Fruit fly (Drosophila melanogaster) whole organism, prepupa: Measurements from ENCODE around the gene CG14190.

Experiments
- CG10631 ChIP-seq: fragments of 200-800 bp; sonication (Bioruptor generic); optimal IDR thresholded peaks from 2 replicates; lab custom pipeline; 2016; ENCODE audit warnings: missing biosample characterization, missing genetic modification characterization
- CG11762 ChIP-seq: fragments of 200-800 bp; sonication (Bioruptor generic); optimal IDR thresholded peaks from 3 replicates; lab custom pipeline; 2016; ENCODE audit warnings: missing biosample characterization, missing genetic modification characterization; ENCODE audit not compliant: insufficient read depth
- CG15336 ChIP-seq: fragments of 200-800 bp; sonication (Bioruptor generic); IDR thresholded peaks from 2 replicates; pipeline ENCODE4 v1.3.6; 2022; ENCODE audit warnings: missing biosample characterization, missing genetic modification characterization
- CG16779 ChIP-seq: fragments of 200-800 bp; sonication (Bioruptor generic); optimal IDR thresholded peaks from 3 replicates; lab custom pipeline; 2017; ENCODE audit warnings: missing biosample characterization, mild to moderate bottlenecking, missing genetic modification characterization
- CG3032 ChIP-seq: fragments of 200-800 bp; optimal IDR thresholded peaks from 2 replicates; lab custom pipeline; 2019; ENCODE audit warnings: missing biosample characterization, mild to moderate bottlenecking, missing genetic modification characterization, moderate library complexity
- CG32006 ChIP-seq: fragments of 200-800 bp; sonication (Bioruptor generic); optimal IDR thresholded peaks from 3 replicates; lab custom pipeline; 2017; ENCODE audit warnings: missing biosample characterization, mild to moderate bottlenecking, missing genetic modification characterization
- CG34406 ChIP-seq: fragments of 200-800 bp; sonication (Bioruptor generic); optimal IDR thresholded peaks from 3 replicates; lab custom pipeline; 2016; ENCODE audit warnings: missing biosample characterization, missing genetic modification characterization
- CG3919 ChIP-seq: fragments of 200-800 bp; sonication (Bioruptor generic); optimal IDR thresholded peaks from 3 replicates; lab custom pipeline; 2016; ENCODE audit warnings: missing biosample characterization, missing genetic modification characterization
- CG4318 ChIP-seq: fragments of 200-800 bp; sonication (Bioruptor generic); optimal IDR thresholded peaks from 3 replicates; lab custom pipeline; 2017; ENCODE audit warnings: missing biosample characterization, mild to moderate bottlenecking, missing genetic modification characterization
- CG6163 ChIP-seq: fragments of 200-800 bp; sonication (Bioruptor generic); IDR thresholded peaks from 3 replicates; pipeline ENCODE4 v1.3.6; 2022; ENCODE audit warnings: missing biosample characterization, missing genetic modification characterization
- CG6276 ChIP-seq: fragments of 200-800 bp; sonication (Bioruptor generic); optimal IDR thresholded peaks from 2 replicates; lab custom pipeline; 2017; ENCODE audit warnings: missing biosample characterization, mild to moderate bottlenecking, missing genetic modification characterization
- CG6808 ChIP-seq: fragments of 200-800 bp; sonication (Bioruptor generic); optimal IDR thresholded peaks from 3 replicates; lab custom pipeline; 2017; ENCODE audit warnings: missing biosample characterization, missing genetic modification characterization, mild to moderate bottlenecking, moderate library complexity, missing genetic modification reagents
- CG6854 ChIP-seq: fragments of 200-800 bp; sonication (Bioruptor generic); optimal IDR thresholded peaks from 2 replicates; lab custom pipeline; 2017; ENCODE audit warnings: missing biosample characterization, mild to moderate bottlenecking, missing genetic modification characterization
- CG8119 ChIP-seq: fragments of 200-800 bp; sonication (Bioruptor generic); IDR thresholded peaks from 3 replicates; pipeline ENCODE4 v1.3.6; 2022; ENCODE audit warnings: missing biosample characterization, missing genetic modification characterization
- Eip75B ChIP-seq: fragments of 200-800 bp; sonication (Bioruptor generic); optimal IDR thresholded peaks from 3 replicates; lab custom pipeline; 2016; ENCODE audit warnings: missing biosample characterization, missing genetic modification characterization
- Eip78C ChIP-seq: fragments of 200-800 bp; sonication (Bioruptor generic); peaks from one replicate; lab custom pipeline; 2016; ENCODE audit warnings: missing biosample characterization, missing genetic modification characterization
- Ets96B ChIP-seq: fragments of 200-800 bp; optimal IDR thresholded peaks from 2 replicates; lab custom pipeline; 2019; ENCODE audit warnings: missing biosample characterization, mild to moderate bottlenecking, missing genetic modification characterization, moderate library complexity
- Gug ChIP-seq: fragments of 200-800 bp; sonication (Bioruptor generic); IDR thresholded peaks from 2 replicates; pipeline ENCODE4 v1.3.6; 2022; ENCODE audit warnings: missing biosample characterization, missing genetic modification characterization
- Hr38 ChIP-seq: sonication (Bioruptor generic); optimal IDR thresholded peaks from 2 replicates; lab custom pipeline; 2016; ENCODE audit warnings: missing biosample characterization, missing genetic modification characterization
- Hr39 ChIP-seq: fragments of 200-800 bp; sonication (Bioruptor generic); optimal IDR thresholded peaks from 2 replicates; lab custom pipeline; 2016; ENCODE audit warnings: missing biosample characterization, missing genetic modification characterization
- Hr4 ChIP-seq: fragments of 200-800 bp; sonication (Bioruptor generic); optimal IDR thresholded peaks from 3 replicates; lab custom pipeline; 2016; ENCODE audit warnings: missing biosample characterization, missing genetic modification characterization
- Lpt ChIP-seq: fragments of 200-800 bp; sonication (Bioruptor generic); optimal IDR thresholded peaks from 3 replicates; lab custom pipeline; 2016; ENCODE audit warnings: missing biosample characterization, missing genetic modification characterization
- Met ChIP-seq: fragments of 200-800 bp; sonication (Bioruptor generic); optimal IDR thresholded peaks from 3 replicates; lab custom pipeline; 2016; ENCODE audit warnings: missing biosample characterization, missing genetic modification characterization
- OdsH ChIP-seq: fragments of 200-800 bp; sonication (Bioruptor generic); optimal IDR thresholded peaks from 3 replicates; lab custom pipeline; 2016; ENCODE audit warnings: missing biosample characterization, missing genetic modification characterization
- Smox ChIP-seq: fragments of 200-800 bp; sonication (Bioruptor generic); optimal IDR thresholded peaks from 3 replicates; lab custom pipeline; 2016; ENCODE audit warnings: missing biosample characterization, missing genetic modification characterization
- Sox14 ChIP-seq: fragments of 200-800 bp; sonication (Bioruptor generic); optimal IDR thresholded peaks from 3 replicates; lab custom pipeline; 2016; ENCODE audit warnings: missing biosample characterization, missing genetic modification characterization
- Sox15 ChIP-seq: fragments of 200-800 bp; sonication (Bioruptor generic); optimal IDR thresholded peaks from 3 replicates; lab custom pipeline; 2016; ENCODE audit warnings: missing biosample characterization, missing genetic modification characterization
- achi ChIP-seq: fragments of 200-800 bp; sonication (Bioruptor generic); optimal IDR thresholded peaks from 3 replicates; lab custom pipeline; 2016; ENCODE audit warnings: missing biosample characterization, missing genetic modification characterization
- cyc ChIP-seq: fragments of 200-800 bp; sonication (Bioruptor generic); optimal IDR thresholded peaks from 3 replicates; lab custom pipeline; 2016; ENCODE audit warnings: missing biosample characterization, missing genetic modification characterization
- dac ChIP-seq: fragments of 200-800 bp; sonication (Bioruptor generic); optimal IDR thresholded peaks from 2 replicates; lab custom pipeline; 2017; ENCODE audit warnings: missing biosample characterization, mild to moderate bottlenecking, missing genetic modification characterization
- dsx ChIP-seq: fragments of 200-800 bp; optimal IDR thresholded peaks from 3 replicates; lab custom pipeline; 2019; ENCODE audit warnings: missing biosample characterization, mild to moderate bottlenecking, missing genetic modification characterization, moderate library complexity; ENCODE audit not compliant: poor library complexity, severe bottlenecking
- eg ChIP-seq: fragments of 200-800 bp; sonication (Bioruptor generic); IDR thresholded peaks from 3 replicates; pipeline ENCODE4 v1.3.6; 2022; ENCODE audit warnings: missing biosample characterization, missing genetic modification characterization
- esn ChIP-seq: fragments of 200-800 bp; sonication (Bioruptor generic); optimal IDR thresholded peaks from 2 replicates; lab custom pipeline; 2016; ENCODE audit warnings: missing biosample characterization, mild to moderate bottlenecking, missing genetic modification characterization, moderate library complexity
- fd85E ChIP-seq: fragments of 200-800 bp; sonication (Bioruptor generic); optimal IDR thresholded peaks from 3 replicates; lab custom pipeline; 2016; ENCODE audit warnings: missing biosample characterization, missing genetic modification characterization
- fkh ChIP-seq: fragments of 200-800 bp; sonication (Bioruptor generic); optimal IDR thresholded peaks from 3 replicates; lab custom pipeline; 2017; ENCODE audit warnings: missing biosample characterization, mild to moderate bottlenecking, missing genetic modification characterization, moderate library complexity
- lz ChIP-seq: fragments of 200-800 bp; sonication (Bioruptor generic); optimal IDR thresholded peaks from 3 replicates; lab custom pipeline; 2016; ENCODE audit warnings: missing biosample characterization, missing genetic modification characterization
- net ChIP-seq: fragments of 200-800 bp; sonication (Bioruptor generic); optimal IDR thresholded peaks from 3 replicates; lab custom pipeline; 2016; ENCODE audit warnings: missing biosample characterization, missing genetic modification characterization
- pdm3 ChIP-seq: fragments of 200-800 bp; sonication (Bioruptor generic); optimal IDR thresholded peaks from 3 replicates; lab custom pipeline; 2016; ENCODE audit warnings: missing biosample characterization, missing genetic modification characterization
- salr ChIP-seq, 2 experiments: fragments of 200-800 bp; sonication (Bioruptor generic); optimal IDR thresholded peaks; 3 replicates each; lab custom pipeline; 2016 to 2018; ENCODE audit warnings: missing biosample characterization in 2 of 2, missing genetic modification characterization in 2 of 2, mild to moderate bottlenecking in 1 of 2
- ss ChIP-seq, 2 experiments: fragments of 200-800 bp; sonication (Bioruptor generic); optimal IDR thresholded peaks; 2 replicates in 1 of 2; 3 replicates in 1 of 2; lab custom pipeline; 2017 to 2018; ENCODE audit warnings: mild to moderate bottlenecking in 2 of 2, missing biosample characterization in 2 of 2, missing genetic modification characterization in 2 of 2, moderate library complexity in 1 of 2
- svp ChIP-seq: fragments of 200-800 bp; sonication (Bioruptor generic); peaks from one replicate; lab custom pipeline; 2016; ENCODE audit warnings: missing biosample characterization, missing genetic modification characterization
- topi ChIP-seq: fragments of 200-800 bp; sonication (Bioruptor generic); optimal IDR thresholded peaks from 3 replicates; lab custom pipeline; 2016; ENCODE audit warnings: missing biosample characterization, missing genetic modification characterization
- vri ChIP-seq: fragments of 200-800 bp; sonication (Bioruptor generic); optimal IDR thresholded peaks from 3 replicates; lab custom pipeline; 2016; ENCODE audit warnings: missing biosample characterization, mild to moderate bottlenecking, missing genetic modification characterization

Gene CG14190

DNA sequence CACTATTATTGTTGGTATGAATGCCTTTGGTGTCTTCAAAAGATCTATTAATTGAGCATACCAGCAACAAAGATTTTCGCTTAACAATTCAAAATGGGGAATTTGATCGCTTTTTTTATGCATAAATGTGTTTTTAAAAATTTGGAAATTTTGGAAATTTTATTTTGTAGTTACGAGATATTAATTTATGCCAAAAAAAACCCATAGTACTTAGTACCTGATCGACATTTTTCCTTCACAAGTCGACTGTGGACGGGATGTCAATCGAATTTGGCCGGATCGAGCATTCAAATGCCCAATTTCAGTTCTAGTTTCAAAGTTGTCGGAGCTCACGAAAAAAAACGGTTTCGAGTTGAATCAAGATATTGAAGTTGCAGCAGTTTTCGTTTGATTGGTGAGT, at the start of gene CG14190:
TSS of gene CG14190 (plus strand) at position 301 of the 400 bp plus-strand sequence.
- TF ChIP-seq esn (GFP tag; lab: Kevin White, UChicago) (no peak), fkh (GFP tag; lab: Kevin White, UChicago) (no peak), Sox15 (GFP tag; lab: Kevin White, UChicago) (no peak), CG3032 (tag; lab: Kevin White, UChicago) (no peak)

dm6 chrX:19008882-19009281, 47.8 kb upstream of the CG14190 start:
- TF ChIP-seq Lpt, result peak; percentile 31
- TF ChIP-seq Gug (GFP tag; lab: Robert Waterston, UW), result peak; percentile 36; the same call in 1 of the 2 replicates
- peak; percentile 19 for TF ChIP-seq net
- peak; percentile 32 for TF ChIP-seq pdm3 (GFP tag; lab: Kevin White, UChicago)
- TF ChIP-seq fkh (GFP tag; lab: Kevin White, UChicago), result peak; percentile 62
- TF ChIP-seq OdsH (GFP tag; lab: Kevin White, UChicago), result peak; percentile 37
- TF ChIP-seq CG6276, result peak; percentile 60
- peak; percentile 9 for TF ChIP-seq CG3919 (GFP tag; lab: Kevin White, UChicago)
- peak; percentile 27 for TF ChIP-seq CG4318
- peak; percentile 31 for TF ChIP-seq achi (GFP tag; lab: Kevin White, UChicago)
- peak; percentile 70 for TF ChIP-seq Hr4 (GFP tag; lab: Kevin White, UChicago)
- TF ChIP-seq Met (GFP tag; lab: Kevin White, UChicago), result no peak
- peak; percentile 2 for TF ChIP-seq lz
- no peak for TF ChIP-seq Smox (GFP tag; lab: Kevin White, UChicago)
- TF ChIP-seq Eip78C (GFP tag; lab: Kevin White, UChicago), result peak; percentile 75
- TF ChIP-seq dsx (GFP tag; lab: Kevin White, UChicago), result no peak
- TF ChIP-seq dac (GFP tag; lab: Kevin White, UChicago), result peak; percentile 43
- no peak for TF ChIP-seq Eip75B (GFP tag; lab: Kevin White, UChicago)
- TF ChIP-seq CG8119 (GFP tag; lab: Robert Waterston, UW), result peak; percentile 83
- TF ChIP-seq fd85E (GFP tag; lab: Kevin White, UChicago), result no peak
- peak; percentile 75 for TF ChIP-seq CG6163
- peak; percentile 64 for TF ChIP-seq svp
- TF ChIP-seq cyc (GFP tag; lab: Kevin White, UChicago), result no peak
- peak; percentile 73 for TF ChIP-seq CG32006 (GFP tag; lab: Kevin White, UChicago)
- peak in 1 of 2 experiments; percentile 16 for TF ChIP-seq ss (GFP tag; optimal IDR thresholded peaks at IDR 0.05; lab: Kevin White, UChicago)
- TF ChIP-seq Hr39 (GFP tag; lab: Kevin White, UChicago), result peak; percentile 1
- peak; percentile 74 for TF ChIP-seq eg (GFP tag; lab: Robert Waterston, UW)
- no peak for TF ChIP-seq CG34406 (GFP tag; lab: Kevin White, UChicago)
- TF ChIP-seq CG3032 (tag; lab: Kevin White, UChicago), result no peak
- no peak for TF ChIP-seq vri (GFP tag; lab: Kevin White, UChicago)
- TF ChIP-seq esn (GFP tag; lab: Kevin White, UChicago), result peak; percentile 20
- peak; percentile 8 for TF ChIP-seq Sox14 (GFP tag; lab: Kevin White, UChicago)
- no peak for TF ChIP-seq Ets96B (tag; lab: Kevin White, UChicago)
- TF ChIP-seq salr (GFP tag; optimal IDR thresholded peaks at IDR 0.05; lab: Kevin White, UChicago), result peak in 1 of 2 experiments; percentile 49
- peak; percentile 81 for TF ChIP-seq CG15336 (GFP tag; lab: Robert Waterston, UW)
- no peak for TF ChIP-seq topi
- peak; percentile 32 for TF ChIP-seq CG10631

DNA sequence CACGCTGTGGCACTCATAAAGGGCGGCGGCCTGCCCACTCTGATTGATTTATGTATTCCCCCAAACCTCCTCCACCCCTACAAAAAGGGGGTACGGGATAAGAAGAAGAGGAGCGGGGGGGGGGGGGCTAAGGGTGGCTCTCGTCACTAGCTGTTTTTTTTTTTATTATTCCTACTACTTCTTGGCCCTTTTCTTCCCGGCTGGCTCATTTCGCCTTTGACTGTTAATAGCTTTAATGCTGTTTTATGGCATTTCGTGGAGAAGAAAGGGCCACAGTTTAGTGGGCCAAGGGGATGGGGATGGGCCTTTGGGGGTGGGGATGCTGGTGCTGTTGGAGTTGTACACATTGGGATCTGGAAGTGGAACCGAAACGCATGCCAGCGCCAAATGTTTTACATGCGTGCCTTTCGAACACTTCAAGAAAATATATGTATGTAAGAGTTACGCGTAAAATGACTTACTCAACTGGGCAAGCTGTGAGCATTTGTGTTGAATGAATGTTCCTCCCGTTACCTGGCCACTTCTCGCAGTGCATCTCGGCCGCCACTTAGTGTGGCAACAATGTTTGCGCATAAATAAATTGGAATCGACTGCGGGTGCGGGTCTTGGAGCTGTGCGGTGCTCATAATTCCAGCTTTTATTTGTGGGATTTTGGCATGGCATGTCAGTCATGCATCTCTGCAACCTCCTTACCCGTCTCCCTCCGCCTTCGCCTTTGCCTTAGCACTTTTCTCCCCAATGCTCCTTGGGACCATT, 46.4 kb upstream of the CG14190 start:
- no peak for TF ChIP-seq dac (GFP tag; lab: Kevin White, UChicago)
- TF ChIP-seq fkh (GFP tag; lab: Kevin White, UChicago), result no peak
- no peak for TF ChIP-seq CG6808 (GFP tag; lab: Kevin White, UChicago)
- no peak for TF ChIP-seq Hr38 (GFP tag; lab: Kevin White, UChicago)
- TF ChIP-seq CG3919 (GFP tag; lab: Kevin White, UChicago), result no peak
- TF ChIP-seq OdsH (GFP tag; lab: Kevin White, UChicago), result no peak
- TF ChIP-seq svp, result peak; percentile 30
- no peak for TF ChIP-seq esn (GFP tag; lab: Kevin White, UChicago)
- TF ChIP-seq CG16779 (tag; lab: Kevin White, UChicago), result no peak
- TF ChIP-seq dsx (GFP tag; lab: Kevin White, UChicago), result peak; percentile 95
- no peak for TF ChIP-seq CG3032 (tag; lab: Kevin White, UChicago)
- no peak for TF ChIP-seq CG6854 (GFP tag; lab: Kevin White, UChicago)
- TF ChIP-seq Eip78C (GFP tag; lab: Kevin White, UChicago), result peak; percentile 20
- no peak for TF ChIP-seq Hr39 (GFP tag; lab: Kevin White, UChicago)
- TF ChIP-seq CG11762 (GFP tag; lab: Kevin White, UChicago), result no peak
